Fruit fly (Drosophila melanogaster) whole organism: ENCODE results near the gene CG14110.

ENCODE experiments used
- Dll ChIP-seq: fragments of >200 bp; optimal IDR thresholded peaks from 2 replicates; lab custom pipeline; 2017
- pan ChIP-seq: fragments of >200 bp; optimal IDR thresholded peaks from 2 replicates; lab custom pipeline; 2017
- psq ChIP-seq: fragments of >200 bp; optimal IDR thresholded peaks from 2 replicates; lab custom pipeline; 2017

dm6 chr3L:13430171-13430570 lies 45.6 kb downstream of the CG14110 start:
- TF ChIP-seq pan (lab: Kevin White, UChicago), result no peak
- TF ChIP-seq psq (lab: Kevin White, UChicago), result no peak
- no peak for TF ChIP-seq Dll
